Fruit fly (Drosophila melanogaster) whole organism, embryonic: Measurements from ENCODE around the gene CG8668.

Experiments used
- Abd-B ChIP-seq: fragments of 200-800 bp; sonication (Bioruptor generic); optimal IDR thresholded peaks from 2 replicates; lab custom pipeline; 2018; ENCODE audit warnings: missing biosample characterization, mild to moderate bottlenecking, missing genetic modification characterization, moderate library complexity
- B-H2 ChIP-seq: fragments of 200-800 bp; sonication (Bioruptor generic); optimal IDR thresholded peaks from 2 replicates; lab custom pipeline; 2018; ENCODE audit warnings: missing biosample characterization, mild to moderate bottlenecking, missing genetic modification characterization
- Bteb2 ChIP-seq: fragments of 200-800 bp; sonication (Bioruptor generic); optimal IDR thresholded peaks from 2 replicates; lab custom pipeline; 2016; ENCODE audit warnings: missing biosample characterization, missing genetic modification characterization
- CG10462 ChIP-seq: fragments of 200-800 bp; sonication (Bioruptor generic); optimal IDR thresholded peaks from 2 replicates; lab custom pipeline; 2016; ENCODE audit warnings: missing biosample characterization, missing genetic modification characterization
- CG11093 ChIP-seq: fragments of 200-800 bp; sonication (Bioruptor generic); IDR thresholded peaks from 3 replicates; pipeline ENCODE4 v1.3.6; 2022; ENCODE audit warnings: missing biosample characterization, missing genetic modification characterization
- CG11723 ChIP-seq: fragments of 200-800 bp; sonication (Bioruptor generic); optimal IDR thresholded peaks from 2 replicates; lab custom pipeline; 2017; ENCODE audit warnings: missing biosample characterization, mild to moderate bottlenecking, missing genetic modification characterization
- CG12299 ChIP-seq: fragments of 200-800 bp; sonication (Bioruptor generic); optimal IDR thresholded peaks from 2 replicates; lab custom pipeline; 2018; ENCODE audit warnings: missing biosample characterization, mild to moderate bottlenecking, missing genetic modification characterization
- CG12769 ChIP-seq: fragments of 200-800 bp; sonication (Bioruptor generic); optimal IDR thresholded peaks from 2 replicates; lab custom pipeline; 2019; ENCODE audit warnings: missing biosample characterization, mild to moderate bottlenecking, missing genetic modification characterization, moderate library complexity
- CG13424 ChIP-seq: fragments of 200-800 bp; sonication (Bioruptor generic); optimal IDR thresholded peaks from 2 replicates; lab custom pipeline; 2019; ENCODE audit warnings: missing biosample characterization, mild to moderate bottlenecking, missing genetic modification characterization, moderate library complexity
- CG15269 ChIP-seq: fragments of 200-800 bp; sonication (Bioruptor generic); optimal IDR thresholded peaks from 2 replicates; lab custom pipeline; 2018; ENCODE audit warnings: missing biosample characterization, mild to moderate bottlenecking, missing genetic modification characterization, moderate library complexity
- CG1602 ChIP-seq: fragments of 200-800 bp; sonication (Bioruptor generic); optimal IDR thresholded peaks from 3 replicates; lab custom pipeline; 2016; ENCODE audit warnings: missing biosample characterization, missing genetic modification characterization
- CG1647 ChIP-seq: fragments of 200-800 bp; sonication (Bioruptor generic); optimal IDR thresholded peaks from 3 replicates; lab custom pipeline; 2016; ENCODE audit warnings: missing biosample characterization, missing genetic modification characterization
- CG17359 ChIP-seq: fragments of 200-800 bp; sonication (Bioruptor generic); optimal IDR thresholded peaks from 3 replicates; lab custom pipeline; 2018; ENCODE audit warnings: missing biosample characterization, mild to moderate bottlenecking, missing genetic modification characterization, moderate library complexity
- CG18262 ChIP-seq: fragments of 200-800 bp; optimal IDR thresholded peaks from 3 replicates; lab custom pipeline; 2019; ENCODE audit warnings: missing biosample characterization, mild to moderate bottlenecking, missing genetic modification characterization, moderate library complexity
- CG42726 ChIP-seq: fragments of 200-800 bp; sonication (Bioruptor generic); IDR thresholded peaks from 2 replicates; pipeline ENCODE4 v1.3.6; 2022; ENCODE audit warnings: missing biosample characterization, missing genetic modification characterization; ENCODE audit not compliant: partially characterized antibody
- CG8281 ChIP-seq: fragments of 200-800 bp; sonication (Bioruptor generic); optimal IDR thresholded peaks from 2 replicates; lab custom pipeline; 2018; ENCODE audit warnings: missing biosample characterization, mild to moderate bottlenecking, missing genetic modification characterization, moderate library complexity
- CG8765 ChIP-seq: fragments of 200-800 bp; sonication (Bioruptor generic); IDR thresholded peaks from 2 replicates; pipeline ENCODE4 v1.3.6; 2022; ENCODE audit warnings: missing biosample characterization, missing genetic modification characterization
- CG8944 ChIP-seq: fragments of 200-800 bp; sonication (Bioruptor generic); optimal IDR thresholded peaks from 3 replicates; lab custom pipeline; 2016; ENCODE audit warnings: missing biosample characterization, missing genetic modification characterization
- CkIIα-i1 ChIP-seq: fragments of 200-800 bp; sonication (Bioruptor generic); IDR thresholded peaks from 2 replicates; pipeline ENCODE4 v1.3.6; 2022; ENCODE audit warnings: missing biosample characterization, missing genetic modification characterization
- D19B ChIP-seq: fragments of 200-800 bp; sonication (Bioruptor generic); optimal IDR thresholded peaks from 2 replicates; lab custom pipeline; 2017; ENCODE audit warnings: missing biosample characterization, mild to moderate bottlenecking, missing genetic modification characterization
- Dip3 ChIP-seq: fragments of 200-800 bp; sonication (Bioruptor generic); optimal IDR thresholded peaks from 3 replicates; lab custom pipeline; 2016; ENCODE audit warnings: missing biosample characterization, missing genetic modification characterization
- Dll ChIP-seq: fragments of 200-800 bp; sonication (Bioruptor generic); IDR thresholded peaks from 4 replicates; pipeline ENCODE4 v1.3.6; 2022; ENCODE audit warnings: missing biosample characterization, missing genetic modification characterization; ENCODE audit not compliant: partially characterized antibody
- Doc3 ChIP-seq: fragments of 200-800 bp; sonication (Bioruptor generic); IDR thresholded peaks from 3 replicates; pipeline ENCODE4 v1.3.6; 2022; ENCODE audit warnings: missing biosample characterization, missing genetic modification characterization; ENCODE audit not compliant: partially characterized antibody
- H2.0 ChIP-seq: fragments of 200-800 bp; sonication (Bioruptor generic); IDR thresholded peaks from 2 replicates; pipeline ENCODE4 v1.3.6; 2022; ENCODE audit warnings: missing biosample characterization, missing genetic modification characterization
- MBD-R2 ChIP-seq: fragments of 200-800 bp; sonication (Bioruptor generic); IDR thresholded peaks from 2 replicates; pipeline ENCODE4 v1.3.6; 2022; ENCODE audit warnings: missing biosample characterization, missing genetic modification characterization
- Mad ChIP-seq: fragments of 200-800 bp; sonication (Bioruptor generic); optimal IDR thresholded peaks from 2 replicates; lab custom pipeline; 2016; ENCODE audit warnings: missing biosample characterization, missing genetic modification characterization
- Pdp1 ChIP-seq, 2 experiments: fragments of 200-800 bp; sonication (Bioruptor generic); optimal IDR thresholded peaks; 3 replicates each; lab custom pipeline; 2016; ENCODE audit warnings: missing biosample characterization in 2 of 2, missing genetic modification characterization in 2 of 2, mild to moderate bottlenecking in 1 of 2, moderate library complexity in 1 of 2
- Ravus ChIP-seq: fragments of 200-800 bp; sonication (Bioruptor generic); IDR thresholded peaks from 2 replicates; pipeline ENCODE4 v1.3.6; 2022; ENCODE audit warnings: missing biosample characterization, missing genetic modification characterization
- Sox100B ChIP-seq: fragments of 200-800 bp; sonication (Bioruptor generic); optimal IDR thresholded peaks from 3 replicates; lab custom pipeline; 2018; ENCODE audit warnings: missing biosample characterization, mild to moderate bottlenecking, missing genetic modification characterization
- Sox102F ChIP-seq: fragments of 200-800 bp; sonication (Bioruptor generic); optimal IDR thresholded peaks from 2 replicates; lab custom pipeline; 2018; ENCODE audit warnings: missing biosample characterization, mild to moderate bottlenecking, missing genetic modification characterization, moderate library complexity
- ac ChIP-seq: fragments of 200-800 bp; sonication (Bioruptor generic); optimal IDR thresholded peaks from 3 replicates; lab custom pipeline; 2017; ENCODE audit warnings: missing biosample characterization, mild to moderate bottlenecking, missing genetic modification characterization
- amos ChIP-seq: fragments of 200-800 bp; sonication (Bioruptor generic); IDR thresholded peaks from 2 replicates; pipeline ENCODE4 v1.3.6; 2022; ENCODE audit warnings: missing biosample characterization, missing genetic modification characterization; ENCODE audit not compliant: partially characterized antibody
- bbx ChIP-seq: fragments of 200-800 bp; sonication (Bioruptor generic); IDR thresholded peaks from 2 replicates; pipeline ENCODE4 v1.3.6; 2022; ENCODE audit warnings: missing biosample characterization, missing genetic modification characterization; ENCODE audit not compliant: partially characterized antibody
- cg ChIP-seq: fragments of 200-800 bp; sonication (Bioruptor generic); optimal IDR thresholded peaks from 3 replicates; lab custom pipeline; 2019; ENCODE audit warnings: missing biosample characterization, mild to moderate bottlenecking, missing genetic modification characterization, moderate library complexity
- chinmo ChIP-seq: fragments of 200-800 bp; sonication (Bioruptor generic); IDR thresholded peaks from 4 replicates; pipeline ENCODE4 v1.3.6; 2022; ENCODE audit warnings: missing biosample characterization, missing genetic modification characterization; ENCODE audit not compliant: partially characterized antibody
- chn ChIP-seq: fragments of 200-800 bp; sonication (Bioruptor generic); optimal IDR thresholded peaks from 2 replicates; lab custom pipeline; 2016; ENCODE audit warnings: missing biosample characterization, missing genetic modification characterization
- dm ChIP-seq: fragments of 200-800 bp; sonication (Bioruptor generic); optimal IDR thresholded peaks from 3 replicates; lab custom pipeline; 2016; ENCODE audit warnings: missing biosample characterization, missing genetic modification characterization
- lilli ChIP-seq: fragments of 200-800 bp; sonication (Bioruptor generic); optimal IDR thresholded peaks from 3 replicates; lab custom pipeline; 2016; ENCODE audit warnings: missing biosample characterization, missing genetic modification characterization
- otp ChIP-seq: fragments of 200-800 bp; sonication (Bioruptor generic); IDR thresholded peaks from 3 replicates; pipeline ENCODE4, ENCODE4 v1.3.6; 2022; ENCODE audit warnings: missing biosample characterization, missing genetic modification characterization
- p53 ChIP-seq: fragments of 200-800 bp; sonication (Bioruptor generic); optimal IDR thresholded peaks from 2 replicates; lab custom pipeline; 2016; ENCODE audit warnings: missing biosample characterization, missing genetic modification characterization
- pnt ChIP-seq: fragments of 200-800 bp; sonication (Bioruptor generic); optimal IDR thresholded peaks from 3 replicates; lab custom pipeline; 2016; ENCODE audit warnings: missing biosample characterization, missing genetic modification characterization
- pros ChIP-seq: fragments of 200-800 bp; sonication (Bioruptor generic); optimal IDR thresholded peaks from 3 replicates; lab custom pipeline; 2019; ENCODE audit warnings: missing biosample characterization, mild to moderate bottlenecking, missing genetic modification characterization, moderate library complexity
- rib ChIP-seq: fragments of 200-800 bp; sonication (Bioruptor generic); IDR thresholded peaks from 2 replicates; pipeline ENCODE4 v1.3.6; 2022; ENCODE audit warnings: missing biosample characterization, missing genetic modification characterization
- sd ChIP-seq: fragments of 200-800 bp; sonication (Bioruptor generic); optimal IDR thresholded peaks from 3 replicates; lab custom pipeline; 2018; ENCODE audit warnings: missing biosample characterization, mild to moderate bottlenecking, missing genetic modification characterization, moderate library complexity
- ttk ChIP-seq: fragments of 200-800 bp; sonication (Bioruptor generic); IDR thresholded peaks from 2 replicates; pipeline ENCODE4 v2.1.2; 2022; ENCODE audit warnings: missing biosample characterization, missing genetic modification characterization
- tup ChIP-seq: fragments of 200-800 bp; sonication (Bioruptor generic); optimal IDR thresholded peaks from 2 replicates; lab custom pipeline; 2016; ENCODE audit warnings: missing biosample characterization, mild to moderate bottlenecking, missing genetic modification characterization, moderate library complexity
- usp ChIP-seq: fragments of >200 bp; optimal IDR thresholded peaks from 2 replicates; lab custom pipeline; 2017; ENCODE audit warnings: missing biosample characterization, missing genetic modification characterization
- wor ChIP-seq: fragments of 200-800 bp; sonication (Bioruptor generic); IDR thresholded peaks from 2 replicates; pipeline ENCODE4 v1.3.6; 2022; ENCODE audit warnings: missing biosample characterization, missing genetic modification characterization
- zf30C ChIP-seq: fragments of 200-800 bp; sonication (Bioruptor generic); optimal IDR thresholded peaks from 3 replicates; lab custom pipeline; 2018; ENCODE audit warnings: missing biosample characterization, mild to moderate bottlenecking, missing genetic modification characterization

CG8668 gene

DNA sequence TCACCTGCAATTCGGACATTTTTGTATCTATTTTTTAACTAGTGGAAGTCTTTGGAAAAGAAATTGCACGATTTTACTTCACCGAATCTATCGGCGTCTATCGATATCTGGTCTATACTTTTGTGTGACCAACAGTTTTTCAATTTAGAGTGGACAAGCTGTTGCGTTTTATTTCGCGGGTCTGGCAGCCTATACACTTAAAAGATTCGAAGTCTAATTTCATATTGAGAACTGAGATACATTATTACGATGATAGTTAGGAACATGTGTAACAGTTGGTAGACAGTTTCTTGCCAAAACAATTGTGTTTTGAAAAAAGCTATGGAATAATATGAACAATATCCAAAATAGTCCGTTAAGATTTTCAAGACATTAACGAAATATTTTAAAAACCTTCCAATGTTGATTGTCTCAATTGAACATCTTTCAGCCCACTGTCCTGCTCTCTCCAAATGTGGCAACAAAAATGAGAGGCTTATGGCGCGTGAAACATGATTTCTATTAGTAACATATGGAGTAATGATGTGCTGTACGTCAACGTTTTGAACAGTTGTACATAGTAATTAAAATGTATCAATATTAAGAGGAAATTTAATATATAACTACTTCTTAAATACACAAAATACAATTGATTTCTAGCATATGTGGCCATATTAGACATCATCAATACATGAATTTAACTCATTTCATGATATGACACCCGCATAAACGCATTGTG is 35.7 kb downstream of the CG8668 start, which contains the start of gene Acbp1 (continued):
- TF ChIP-seq pros, result peak; percentile 93
- peak; percentile 81 for TF ChIP-seq amos (GFP tag; lab: Robert Waterston, UW)
- peak; percentile 84 for TF ChIP-seq MBD-R2 (GFP tag; lab: Robert Waterston, UW)
- TF ChIP-seq Dll (GFP tag; lab: Robert Waterston, UW), result peak; percentile 86
- peak; percentile 93 for TF ChIP-seq p53 (GFP tag; lab: Kevin White, UChicago)
- peak; percentile 82 for TF ChIP-seq D19B (GFP tag; lab: Kevin White, UChicago)
- TF ChIP-seq otp (GFP tag; lab: Robert Waterston, UW), result peak; percentile 85
- TF ChIP-seq ac, result peak; percentile 91
- TF ChIP-seq chn (GFP tag; lab: Kevin White, UChicago), result peak; percentile 94
- TF ChIP-seq Dip3 (GFP tag; lab: Kevin White, UChicago), result peak; percentile 95
- peak; percentile 99 for TF ChIP-seq CG18262
- peak; percentile 79 for TF ChIP-seq tup (GFP tag; lab: Kevin White, UChicago)
- peak; percentile 86 for TF ChIP-seq CG1602 (GFP tag; lab: Kevin White, UChicago)
- TF ChIP-seq Sox102F (GFP tag; lab: Kevin White, UChicago), result peak; percentile 95
- peak; percentile 97 for TF ChIP-seq CG12769 (tag; lab: Kevin White, UChicago)
- TF ChIP-seq Abd-B, result peak; percentile 91
- peak; percentile 80 for TF ChIP-seq ttk (GFP tag; lab: Robert Waterston, UW)
- no peak for TF ChIP-seq usp
- TF ChIP-seq CG1647, result peak; percentile 94
- TF ChIP-seq CG13424 (tag; lab: Kevin White, UChicago), result peak; percentile 98
- peak; percentile 92 for TF ChIP-seq Bteb2 (GFP tag; lab: Kevin White, UChicago)
- peak; percentile 96 for TF ChIP-seq CG11723 (GFP tag; lab: Kevin White, UChicago)
- peak; percentile 95 for TF ChIP-seq pnt (GFP tag; lab: Kevin White, UChicago)
- peak; percentile 97 for TF ChIP-seq B-H2
- peak; percentile 97 for TF ChIP-seq CG15269 (tag; lab: Kevin White, UChicago)
- peak; percentile 97 for TF ChIP-seq Sox100B (GFP tag; lab: Kevin White, UChicago)
- TF ChIP-seq chinmo (GFP tag; lab: Robert Waterston, UW), result peak; percentile 57; the same call in 1 of the 4 replicates
- TF ChIP-seq lilli (GFP tag; lab: Kevin White, UChicago), result peak; percentile 97
- peak; percentile 93 for TF ChIP-seq sd (tag; lab: Kevin White, UChicago)
- TF ChIP-seq CG11093 (GFP tag; lab: Robert Waterston, UW), result peak; percentile 84
- TF ChIP-seq H2.0, result peak; percentile 76
- peak; percentile 95 for TF ChIP-seq CG8944 (GFP tag; lab: Kevin White, UChicago)
- peak; percentile 91 for TF ChIP-seq Mad
- peak; percentile 84 for TF ChIP-seq rib
- TF ChIP-seq CG42726 (GFP tag; lab: Robert Waterston, UW), result peak; percentile 74
- TF ChIP-seq CG8281 (tag; lab: Kevin White, UChicago), result peak; percentile 88
- TF ChIP-seq CG17359 (tag; lab: Kevin White, UChicago), result peak; percentile 96
- peak; percentile 99 for TF ChIP-seq zf30C
- TF ChIP-seq CG12299 (tag; lab: Kevin White, UChicago), result peak; percentile 99
- TF ChIP-seq CG8765 (GFP tag; lab: Robert Waterston, UW), result no peak; the same call in 1 of the 2 replicates
- TF ChIP-seq Ravus (GFP tag; lab: Robert Waterston, UW), result peak; percentile 4; the same call in 1 of the 2 replicates
- TF ChIP-seq Doc3 (GFP tag; lab: Robert Waterston, UW), result peak; percentile 80
- peak; percentile 68 for TF ChIP-seq wor (GFP tag; lab: Robert Waterston, UW)
- peak; percentile 91 for TF ChIP-seq dm
- peak; percentile 93 to 94 for TF ChIP-seq Pdp1 (GFP tag; optimal IDR thresholded peaks at IDR 0.05; lab: Kevin White, UChicago)
- TF ChIP-seq CG10462 (GFP tag; lab: Kevin White, UChicago), result peak; percentile 88
- TF ChIP-seq bbx (GFP tag; lab: Robert Waterston, UW), result peak; percentile 79
- TF ChIP-seq CkIIα-i1 (GFP tag; lab: Robert Waterston, UW), result no peak
- TF ChIP-seq cg (GFP tag; lab: Kevin White, UChicago), result no peak
